Fruit fly (Drosophila melanogaster) whole organism, embryonic: ENCODE results near the gene barr.
A peak's percentile ranks its signal among the peaks of the same experiment; 100 is the strongest.

ENCODE experiments used
- CG10321 ChIP-seq: fragments of 200-800 bp; sonication (Bioruptor generic); IDR thresholded peaks from 2 replicates; pipeline ENCODE4 v1.3.6; 2022; ENCODE audit warnings: missing biosample characterization, missing genetic modification characterization
- CG12104 ChIP-seq: fragments of 200-800 bp; sonication (Bioruptor generic); optimal IDR thresholded peaks from 3 replicates; lab custom pipeline; 2016; ENCODE audit warnings: missing biosample characterization, missing genetic modification characterization
- CG12659 ChIP-seq: fragments of 200-800 bp; sonication (Bioruptor generic); optimal IDR thresholded peaks from 3 replicates; lab custom pipeline; 2017; ENCODE audit warnings: mild to moderate bottlenecking, missing biosample characterization, missing genetic modification reagents, missing genetic modification characterization
- CG15011 ChIP-seq: fragments of 200-800 bp; sonication (Bioruptor generic); optimal IDR thresholded peaks from 3 replicates; lab custom pipeline; 2018; ENCODE audit warnings: missing biosample characterization, mild to moderate bottlenecking, missing genetic modification characterization
- CG15514 ChIP-seq: fragments of 200-800 bp; sonication (Bioruptor generic); optimal IDR thresholded peaks from 3 replicates; lab custom pipeline; 2017; ENCODE audit warnings: missing biosample characterization, missing genetic modification characterization, mild to moderate bottlenecking, moderate library complexity, missing genetic modification reagents
- CG16779 ChIP-seq: fragments of 200-800 bp; sonication (Bioruptor generic); IDR thresholded peaks from 2 replicates; pipeline ENCODE4 v1.3.6; 2022; ENCODE audit warnings: missing biosample characterization, missing genetic modification characterization
- CG17186 ChIP-seq: fragments of 200-800 bp; sonication (Bioruptor generic); optimal IDR thresholded peaks from 3 replicates; lab custom pipeline; 2017; ENCODE audit warnings: missing biosample characterization, missing genetic modification reagents, missing genetic modification characterization
- CG17802 ChIP-seq: fragments of 200-800 bp; sonication (Bioruptor generic); optimal IDR thresholded peaks from 2 replicates; lab custom pipeline; 2018; ENCODE audit warnings: missing biosample characterization, mild to moderate bottlenecking, missing genetic modification characterization, moderate library complexity
- CG18011 ChIP-seq: fragments of 200-800 bp; sonication (Bioruptor generic); optimal IDR thresholded peaks from 2 replicates; lab custom pipeline; 2017; ENCODE audit warnings: missing biosample characterization, missing genetic modification characterization, mild to moderate bottlenecking, moderate library complexity, missing genotype
- CG2199 ChIP-seq: fragments of 200-800 bp; sonication (Bioruptor generic); IDR thresholded peaks from 3 replicates; pipeline ENCODE4 v1.3.6; 2022; ENCODE audit warnings: missing biosample characterization, missing genetic modification characterization
- CG30431 ChIP-seq: fragments of 200-800 bp; sonication (Bioruptor generic); optimal IDR thresholded peaks from 2 replicates; lab custom pipeline; 2017; ENCODE audit warnings: missing biosample characterization, missing genetic modification characterization
- CG31441 ChIP-seq: fragments of 200-800 bp; sonication (Bioruptor generic); IDR thresholded peaks from 2 replicates; pipeline ENCODE4 v1.3.6; 2022; ENCODE audit warnings: missing biosample characterization, missing genetic modification characterization
- CG3163 ChIP-seq: fragments of 200-800 bp; sonication (Bioruptor generic); optimal IDR thresholded peaks from 3 replicates; lab custom pipeline; 2016; ENCODE audit warnings: missing biosample characterization, missing genetic modification characterization
- CG3838 ChIP-seq: fragments of 200-800 bp; sonication (Bioruptor generic); optimal IDR thresholded peaks from 3 replicates; lab custom pipeline; 2016; ENCODE audit warnings: missing biosample characterization, missing genetic modification characterization
- CG3995 ChIP-seq: fragments of 200-800 bp; sonication (Bioruptor generic); optimal IDR thresholded peaks from 3 replicates; lab custom pipeline; 2016; ENCODE audit warnings: missing biosample characterization, missing genetic modification characterization
- CG4282 ChIP-seq: fragments of 200-800 bp; sonication (Bioruptor generic); optimal IDR thresholded peaks from 2 replicates; lab custom pipeline; 2016; ENCODE audit warnings: missing biosample characterization, missing genetic modification characterization
- CG4617 ChIP-seq: fragments of 200-800 bp; sonication (Bioruptor generic); optimal IDR thresholded peaks from 3 replicates; lab custom pipeline; 2016; ENCODE audit warnings: missing biosample characterization, missing genetic modification characterization, borderline replicate concordance
- CG7357 ChIP-seq: fragments of 200-800 bp; sonication (Bioruptor generic); IDR thresholded peaks from 3 replicates; pipeline ENCODE4 v1.3.6; 2022; ENCODE audit warnings: missing biosample characterization, missing genetic modification characterization
- CG7928 ChIP-seq: fragments of 200-800 bp; sonication (Bioruptor generic); optimal IDR thresholded peaks from 2 replicates; lab custom pipeline; 2017; ENCODE audit warnings: missing biosample characterization, mild to moderate bottlenecking, missing genetic modification characterization
- CG8478 ChIP-seq: fragments of >200 bp; optimal IDR thresholded peaks from 2 replicates; lab custom pipeline; 2018
- CHES-1-like ChIP-seq: fragments of 200-800 bp; sonication (Bioruptor generic); optimal IDR thresholded peaks from 2 replicates; lab custom pipeline; 2016; ENCODE audit warnings: missing biosample characterization, missing genetic modification characterization
- CTCF ChIP-seq: fragments of 200-800 bp; sonication (Bioruptor generic); optimal IDR thresholded peaks from 2 replicates; lab custom pipeline; 2017; ENCODE audit warnings: missing biosample characterization, mild to moderate bottlenecking, missing genetic modification characterization, moderate library complexity
- Dad ChIP-seq: fragments of 200-800 bp; sonication (Bioruptor generic); optimal IDR thresholded peaks from 3 replicates; lab custom pipeline; 2016; ENCODE audit warnings: missing biosample characterization, missing genetic modification characterization
- E2f2 ChIP-seq: fragments of 200-800 bp; sonication (Bioruptor generic); IDR thresholded peaks from 2 replicates; pipeline ENCODE4 v1.3.6; 2022; ENCODE audit warnings: missing biosample characterization, missing genetic modification characterization
- Ets97D ChIP-seq: fragments of 200-800 bp; sonication (Bioruptor generic); optimal IDR thresholded peaks from 3 replicates; lab custom pipeline; 2016; ENCODE audit warnings: missing biosample characterization, missing genetic modification characterization
- Fer2 ChIP-seq: fragments of 200-800 bp; sonication (Bioruptor generic); optimal IDR thresholded peaks from 2 replicates; lab custom pipeline; 2018; ENCODE audit warnings: missing biosample characterization, mild to moderate bottlenecking, missing genetic modification characterization, moderate library complexity
- Gug ChIP-seq: fragments of 200-800 bp; sonication (Bioruptor generic); IDR thresholded peaks from 4 replicates; pipeline ENCODE4 v1.3.6; 2022; ENCODE audit warnings: missing biosample characterization, missing genetic modification characterization
- H2.0 ChIP-seq: fragments of 200-800 bp; sonication (Bioruptor generic); IDR thresholded peaks from 2 replicates; pipeline ENCODE4 v1.3.6; 2022; ENCODE audit warnings: missing biosample characterization, missing genetic modification characterization
- Six4 ChIP-seq: fragments of 200-800 bp; sonication (Bioruptor generic); optimal IDR thresholded peaks from 2 replicates; lab custom pipeline; 2016; ENCODE audit warnings: missing biosample characterization, missing genetic modification characterization
- Stat92E ChIP-seq, 3 experiments: fragments of >200 bp in 2 of 3; fragments of 200-800 bp in 1 of 3; sonication (Bioruptor generic) in 1 of 3; optimal IDR thresholded peaks; 2 replicates each; lab custom pipeline; 2017 to 2019; ENCODE audit warnings: missing biosample characterization in 3 of 3, missing genetic modification characterization in 3 of 3, mild to moderate bottlenecking in 1 of 3, moderate library complexity in 1 of 3
- Taf1 ChIP-seq: fragments of 200-800 bp; sonication (Bioruptor generic); IDR thresholded peaks from 2 replicates; pipeline ENCODE4 v1.3.6; 2022; ENCODE audit warnings: missing biosample characterization, missing genetic modification characterization
- Xbp1 ChIP-seq: fragments of 200-800 bp; sonication (Bioruptor generic); optimal IDR thresholded peaks from 3 replicates; lab custom pipeline; 2016; ENCODE audit warnings: missing biosample characterization, mild to moderate bottlenecking, missing genetic modification characterization
- al ChIP-seq: fragments of 200-800 bp; sonication (Bioruptor generic); IDR thresholded peaks from 2 replicates; pipeline ENCODE4 v1.3.6; 2022; ENCODE audit warnings: missing biosample characterization, missing genetic modification characterization
- crol ChIP-seq: fragments of 200-800 bp; sonication (Bioruptor generic); IDR thresholded peaks from 2 replicates; pipeline ENCODE4 v1.3.6; 2022; ENCODE audit warnings: missing biosample characterization, missing genetic modification characterization
- crp ChIP-seq, 2 experiments: fragments of 200-800 bp; sonication (Bioruptor generic); optimal IDR thresholded peaks; 2 replicates in 1 of 2; 3 replicates in 1 of 2; lab custom pipeline; 2017; ENCODE audit warnings: missing biosample characterization in 2 of 2, missing genetic modification characterization in 2 of 2, mild to moderate bottlenecking in 1 of 2, moderate library complexity in 1 of 2
- fd64A ChIP-seq: fragments of 200-800 bp; sonication (Bioruptor generic); optimal IDR thresholded peaks from 3 replicates; lab custom pipeline; 2018; ENCODE audit warnings: missing biosample characterization, mild to moderate bottlenecking, missing genetic modification characterization
- gfzf ChIP-seq: fragments of 200-800 bp; sonication (Bioruptor generic); optimal IDR thresholded peaks from 2 replicates; lab custom pipeline; 2016; ENCODE audit warnings: missing biosample characterization, mild to moderate bottlenecking, missing genetic modification characterization, moderate library complexity
- grau ChIP-seq: fragments of 200-800 bp; optimal IDR thresholded peaks from 3 replicates; lab custom pipeline; 2019; ENCODE audit warnings: missing biosample characterization, mild to moderate bottlenecking, missing genetic modification characterization, moderate library complexity
- jumu ChIP-seq: fragments of 200-800 bp; sonication (Bioruptor generic); optimal IDR thresholded peaks from 3 replicates; lab custom pipeline; 2016; ENCODE audit warnings: missing biosample characterization, missing genetic modification characterization
- kay ChIP-seq: fragments of 200-800 bp; sonication (Bioruptor generic); optimal IDR thresholded peaks from 2 replicates; lab custom pipeline; 2016; ENCODE audit warnings: missing biosample characterization, missing genetic modification characterization
- lab ChIP-seq: fragments of 200-800 bp; sonication (Bioruptor generic); optimal IDR thresholded peaks from 3 replicates; lab custom pipeline; 2017; ENCODE audit warnings: missing biosample characterization, missing genetic modification characterization, mild to moderate bottlenecking, moderate library complexity, missing genetic modification reagents
- nmo ChIP-seq: fragments of 200-800 bp; sonication (Bioruptor generic); optimal IDR thresholded peaks from 2 replicates; lab custom pipeline; 2018; ENCODE audit warnings: missing biosample characterization, mild to moderate bottlenecking, missing genetic modification characterization, moderate library complexity
- phol ChIP-seq: fragments of 200-800 bp; sonication (Bioruptor generic); optimal IDR thresholded peaks from 3 replicates; lab custom pipeline; 2018; ENCODE audit warnings: missing biosample characterization, mild to moderate bottlenecking, missing genetic modification characterization, moderate library complexity
- ro ChIP-seq: fragments of 200-800 bp; sonication (Bioruptor generic); IDR thresholded peaks from 2 replicates; pipeline ENCODE4 v1.3.6; 2022; ENCODE audit warnings: missing biosample characterization, missing genetic modification characterization
- sc ChIP-seq, 3 experiments: fragments of >200 bp in 2 of 3; fragments of 200-800 bp in 1 of 3; sonication (Bioruptor generic) in 1 of 3; optimal IDR thresholded peaks; 2 replicates in 2 of 3; 3 replicates in 1 of 3; lab custom pipeline; 2017; ENCODE audit warnings: mild to moderate bottlenecking in 1 of 3, missing biosample characterization in 1 of 3, missing genetic modification characterization in 1 of 3, missing genetic modification reagents in 1 of 3
- sim ChIP-seq: fragments of 200-800 bp; sonication (Bioruptor generic); IDR thresholded peaks from 2 replicates; pipeline ENCODE4 v1.3.6; 2022; ENCODE audit warnings: missing biosample characterization, missing genetic modification characterization
- slou ChIP-seq: fragments of 200-800 bp; sonication (Bioruptor generic); optimal IDR thresholded peaks from 3 replicates; lab custom pipeline; 2016; ENCODE audit warnings: missing biosample characterization, missing genetic modification characterization
- sug ChIP-seq: fragments of 200-800 bp; optimal IDR thresholded peaks from 2 replicates; lab custom pipeline; 2019; ENCODE audit warnings: missing biosample characterization, mild to moderate bottlenecking, missing genetic modification characterization, moderate library complexity
- usp ChIP-seq: fragments of >200 bp; optimal IDR thresholded peaks from 2 replicates; lab custom pipeline; 2017; ENCODE audit warnings: missing biosample characterization, missing genetic modification characterization
- vvl ChIP-seq: fragments of 200-800 bp; sonication (Bioruptor generic); IDR thresholded peaks from 2 replicates; pipeline ENCODE4 v1.3.6; 2022; ENCODE audit warnings: missing biosample characterization, missing genetic modification characterization
- yki ChIP-seq: fragments of >200 bp; optimal IDR thresholded peaks from 3 replicates; lab custom pipeline; 2018

Gene barr

DNA sequence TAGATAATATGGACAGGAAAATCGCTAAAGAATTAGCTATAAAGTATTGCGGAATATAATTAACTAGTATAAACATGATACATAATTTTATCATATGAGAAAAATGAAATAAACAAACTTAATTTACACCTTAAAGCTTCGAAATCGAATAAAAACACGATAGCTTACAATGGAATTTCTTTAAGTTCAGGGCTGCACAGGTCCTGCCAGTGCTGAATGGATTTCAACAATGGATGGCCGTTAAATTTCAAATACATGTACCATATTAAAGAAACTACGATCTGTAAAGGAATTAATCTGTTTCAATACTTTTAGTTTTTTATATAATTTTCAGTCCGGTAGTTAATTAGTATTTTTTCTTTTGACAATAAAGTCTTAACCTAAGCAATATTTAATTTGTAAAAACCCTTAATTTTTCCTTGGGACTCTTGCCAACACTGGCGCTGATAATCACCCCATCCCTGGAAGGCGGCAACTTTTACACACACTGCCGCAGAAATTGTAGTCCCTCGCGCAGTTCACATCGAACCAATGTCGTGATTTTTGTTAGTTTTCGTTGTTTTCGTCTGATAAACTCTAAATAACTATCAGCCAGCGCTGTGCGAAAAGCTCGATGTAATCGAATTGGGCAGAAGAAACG, at the start of gene barr, which contains the start of gene lok (continued):
- TF ChIP-seq sug (tag; lab: Kevin White, UChicago) (peak; percentile 63), usp (GFP tag; lab: Kevin White, UChicago) (no peak), jumu (GFP tag; lab: Kevin White, UChicago) (peak; percentile 63), H2.0 (no peak), nmo (GFP tag; lab: Kevin White, UChicago) (peak; percentile 76), Xbp1 (GFP tag; lab: Kevin White, UChicago) (peak; percentile 63), fd64A (GFP tag; lab: Kevin White, UChicago) (no peak), CG10321 (GFP tag; lab: Robert Waterston, UW) (no peak), CG15514 (GFP tag; lab: Kevin White, UChicago) (peak; percentile 16), lab (GFP tag; lab: Kevin White, UChicago) (no peak), crp (GFP tag; optimal IDR thresholded peaks at IDR 0.05; lab: Kevin White, UChicago) (peak in 1 of 2 experiments; percentile 9), gfzf (peak; percentile 21), CG12104 (GFP tag; lab: Kevin White, UChicago) (peak; percentile 55), CG17802 (tag; lab: Kevin White, UChicago) (peak; percentile 3), CG7928 (peak; percentile 99), CTCF (GFP tag; lab: Kevin White, UChicago) (no peak), CG4617 (no peak), Stat92E (GFP tag; optimal IDR thresholded peaks at IDR 0.05; lab: Kevin White, UChicago) (no peak), CG3163 (GFP tag; lab: Kevin White, UChicago) (peak; percentile 13), CG30431 (GFP tag; lab: Kevin White, UChicago) (no peak), crol (GFP tag; lab: Robert Waterston, UW) (no peak), Ets97D (GFP tag; lab: Kevin White, UChicago) (peak; percentile 51), CG2199 (no peak), CG8478 (no peak), kay (peak; percentile 39), grau (peak; percentile 60), Gug (GFP tag; lab: Robert Waterston, UW) (peak; percentile 25; the same call in 1 of the 4 replicates), Taf1 (GFP tag; lab: Robert Waterston, UW) (no peak), CG3995 (GFP tag; lab: Kevin White, UChicago) (peak; percentile 93), yki (lab: Kevin White, UChicago) (no peak), Fer2 (peak; percentile 21), CG15011 (peak; percentile 3), sc (optimal IDR thresholded peaks at IDR 0.05; lab: Kevin White, UChicago) (no peak), sc (GFP tag; optimal IDR thresholded peaks at IDR 0.05; lab: Kevin White, UChicago) (peak; percentile 23), CG7357 (GFP tag; lab: Robert Waterston, UW) (0 out of 3 replicates have a peak, but pooled peaks have one; percentile 36), slou (GFP tag; lab: Kevin White, UChicago) (peak; percentile 77), vvl (0 out of 2 replicates have a peak, but pooled peaks have one; percentile 23), al (0 out of 2 replicates have a peak, but pooled peaks have one; percentile 11), sim (GFP tag; lab: Robert Waterston, UW) (no peak), CG17186 (no peak), phol (tag; lab: Kevin White, UChicago) (peak; percentile 81), CG18011 (GFP tag; lab: Kevin White, UChicago) (peak; percentile 15), CG16779 (no peak), CG31441 (GFP tag; lab: Robert Waterston, UW) (peak; percentile 62; the same call in 1 of the 2 replicates), ro (GFP tag; lab: Robert Waterston, UW) (no peak), CG3838 (GFP tag; lab: Kevin White, UChicago) (peak; percentile 44), Dad (GFP tag; lab: Kevin White, UChicago) (no peak), CHES-1-like (GFP tag; lab: Kevin White, UChicago) (peak; percentile 36), CG4282 (no peak), CG12659 (peak; percentile 56), E2f2 (GFP tag; lab: Robert Waterston, UW) (peak; percentile 49), Six4 (GFP tag; lab: Kevin White, UChicago) (peak; percentile 7)
